Worm (Caenorhabditis elegans): ENCODE data around the gene pals-28.

Gene pals-28

ce11 chrIII:4428797-4429196, 44.2 kb downstream of the pals-28 start:
- TF ChIP-seq skn-1 (tag; optimal IDR thresholded peaks at IDR 0.05) (no peak), snpc-4 (tag; optimal IDR thresholded peaks at IDR 0.05) (peak; percentile 22), blmp-1 (tag; optimal IDR thresholded peaks at IDR 0.05) (no peak), ztf-4 (tag; optimal IDR thresholded peaks at IDR 0.05) (no peak), ztf-11 (tag; optimal IDR thresholded peaks at IDR 0.05) (no peak), lin-35 (GFP tag; optimal IDR thresholded peaks at IDR 0.05) (peak in 1 of 2 experiments; percentile 13), sptf-1 (tag; optimal IDR thresholded peaks at IDR 0.05) (no peak), rnt-1 (tag; optimal IDR thresholded peaks at IDR 0.05) (peak; percentile 28), ceh-8 (GFP tag; optimal IDR thresholded peaks at IDR 0.05) (no peak), efl-1 (optimal IDR thresholded peaks at IDR 0.05) (peak in 1 of 2 experiments; percentile 10), efl-1 (GFP tag; optimal IDR thresholded peaks at IDR 0.05 in 1 of 2) (peak in 1 of 2 experiments; percentile 63), nhr-11 (tag; optimal IDR thresholded peaks at IDR 0.05) (no peak)

- no peak for TF ChIP-seq nhr-28 (tag; optimal IDR thresholded peaks at IDR 0.05)
- no peak for TF ChIP-seq tlp-1 (tag; optimal IDR thresholded peaks at IDR 0.05)
- TF ChIP-seq vab-15 (tag; optimal IDR thresholded peaks at IDR 0.05), result no peak
- TF ChIP-seq unc-130 (tag; optimal IDR thresholded peaks at IDR 0.05), result no peak
These were observed 44.8 kb downstream of the pals-28 start, which contains the start of gene C28A5.6 for ce11 chrIII:4429402-4429801. Gene C28A5.6 (minus strand): TSS chrIII:4429502.

ce11 chrIII:4434294-4434781, 49.8 kb downstream of the pals-28 start, which contains the start of gene C28A5.1:
Gene C28A5.1 (minus strand): TSS chrIII:4434344.
- TF ChIP-seq pax-3 (tag; optimal IDR thresholded peaks at IDR 0.05), result no peak
- TF ChIP-seq ceh-63 (GFP tag; optimal IDR thresholded peaks at IDR 0.05), result peak; percentile 27

- TF ChIP-seq efl-1 (optimal IDR thresholded peaks at IDR 0.05) (no peak), efl-1 (GFP tag; optimal IDR thresholded peaks at IDR 0.05 in 1 of 2) (peak in 1 of 2 experiments; percentile 59), ceh-90 (tag; optimal IDR thresholded peaks at IDR 0.05) (no peak), C34B4.2 (tag; optimal IDR thresholded peaks at IDR 0.05) (no peak), efl-3 (GFP tag; optimal IDR thresholded peaks at IDR 0.05) (no peak)
These were observed 50.7 kb downstream of the pals-28 start for ce11 chrIII:4435262-4435661.

Measured in whole organism, L1 larva.